Fruit fly (Drosophila melanogaster): ENCODE measurements around the gene vn.

DNA sequence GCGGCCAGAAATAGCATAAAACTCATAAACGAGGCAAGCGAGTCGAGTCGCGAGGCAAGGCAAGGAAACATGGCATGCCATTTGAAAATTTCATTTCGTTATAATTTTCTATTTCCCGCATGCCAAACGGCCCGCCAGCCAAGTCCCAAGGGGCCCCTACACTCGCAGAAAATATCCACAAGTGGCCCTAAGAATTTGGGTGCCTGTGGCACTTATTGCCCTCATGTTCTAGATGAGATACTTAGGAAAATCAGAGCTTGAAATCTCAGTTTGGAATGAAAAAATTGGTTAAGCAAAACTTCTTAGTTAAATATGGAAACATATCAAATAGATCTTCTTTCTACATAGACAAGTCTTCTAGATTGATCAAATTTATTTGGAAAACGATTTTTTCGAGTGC lies 7.2 kb downstream of the vn start:
- TF ChIP-seq Crg-1 (GFP tag; optimal IDR thresholded peaks at IDR 0.05) = no peak
- no peak for TF ChIP-seq CG7101 (tag; optimal IDR thresholded peaks at IDR 0.05)
- no peak for TF ChIP-seq Clk (GFP tag; optimal IDR thresholded peaks at IDR 0.05)
